Fruit fly (Drosophila melanogaster) whole organism, embryonic: ENCODE measurements around the gene CG8136.
A peak's percentile ranks its signal among the peaks of the same experiment; 100 is the strongest.

Experiments used
- Bteb2 ChIP-seq: fragments of 200-800 bp; sonication (Bioruptor generic); optimal IDR thresholded peaks from 2 replicates; lab custom pipeline; 2016; ENCODE audit warnings: missing biosample characterization, missing genetic modification characterization
- CG10267 ChIP-seq: fragments of 200-800 bp; sonication (Bioruptor generic); optimal IDR thresholded peaks from 2 replicates; lab custom pipeline; 2018; ENCODE audit warnings: missing biosample characterization, mild to moderate bottlenecking, missing genetic modification characterization, moderate library complexity
- CG10462 ChIP-seq: fragments of 200-800 bp; sonication (Bioruptor generic); optimal IDR thresholded peaks from 2 replicates; lab custom pipeline; 2016; ENCODE audit warnings: missing biosample characterization, missing genetic modification characterization
- CG13123 ChIP-seq: fragments of 200-800 bp; sonication (Bioruptor generic); optimal IDR thresholded peaks from 2 replicates; lab custom pipeline; 2016; ENCODE audit warnings: missing biosample characterization, missing genetic modification characterization
- CG13296 ChIP-seq: fragments of 200-800 bp; sonication (Bioruptor generic); optimal IDR thresholded peaks from 3 replicates; lab custom pipeline; 2018; ENCODE audit warnings: missing biosample characterization, mild to moderate bottlenecking, missing genetic modification characterization
- CG14014 ChIP-seq: fragments of 200-800 bp; sonication (Bioruptor generic); IDR thresholded peaks from 2 replicates; pipeline ENCODE4 v1.3.6; 2022; ENCODE audit warnings: missing biosample characterization, missing genetic modification characterization
- CG14965 ChIP-seq: fragments of 200-800 bp; sonication (Bioruptor generic); optimal IDR thresholded peaks from 2 replicates; lab custom pipeline; 2016; ENCODE audit warnings: missing biosample characterization, missing genetic modification characterization, borderline replicate concordance
- CG1603 ChIP-seq: fragments of 200-800 bp; sonication (Bioruptor generic); optimal IDR thresholded peaks from 2 replicates; lab custom pipeline; 2019; ENCODE audit warnings: missing biosample characterization, mild to moderate bottlenecking, missing genetic modification characterization, moderate library complexity
- CG16779 ChIP-seq: fragments of 200-800 bp; sonication (Bioruptor generic); IDR thresholded peaks from 2 replicates; pipeline ENCODE4 v1.3.6; 2022; ENCODE audit warnings: missing biosample characterization, missing genetic modification characterization
- CG17328 ChIP-seq: fragments of 200-800 bp; sonication (Bioruptor generic); IDR thresholded peaks from 2 replicates; pipeline ENCODE4 v1.3.6; 2022; ENCODE audit warnings: missing biosample characterization, missing genetic modification characterization
- CG17385 ChIP-seq: fragments of 200-800 bp; sonication (Bioruptor generic); optimal IDR thresholded peaks from 3 replicates; lab custom pipeline; 2018; ENCODE audit warnings: missing biosample characterization, mild to moderate bottlenecking, missing genetic modification characterization
- CG2875 ChIP-seq: fragments of 200-800 bp; sonication (Bioruptor generic); optimal IDR thresholded peaks from 2 replicates; lab custom pipeline; 2017; ENCODE audit warnings: missing biosample characterization, mild to moderate bottlenecking, missing genetic modification characterization, missing genetic modification reagents
- CG2889 ChIP-seq: fragments of 200-800 bp; sonication (Bioruptor generic); IDR thresholded peaks from 3 replicates; pipeline ENCODE4 v1.3.6; 2022; ENCODE audit warnings: missing biosample characterization, missing genetic modification characterization
- CG31388 ChIP-seq: fragments of 200-800 bp; sonication (Bioruptor generic); optimal IDR thresholded peaks from 2 replicates; lab custom pipeline; 2016; ENCODE audit warnings: missing biosample characterization, missing genetic modification characterization
- CG31441 ChIP-seq: fragments of 200-800 bp; sonication (Bioruptor generic); IDR thresholded peaks from 2 replicates; pipeline ENCODE4 v1.3.6; 2022; ENCODE audit warnings: missing biosample characterization, missing genetic modification characterization
- CG4404 ChIP-seq: fragments of 200-800 bp; sonication (Bioruptor generic); IDR thresholded peaks from 2 replicates; pipeline ENCODE4 v1.3.6; 2022; ENCODE audit warnings: missing biosample characterization, missing genetic modification characterization
- CG5245 ChIP-seq: fragments of 200-800 bp; sonication (Bioruptor generic); optimal IDR thresholded peaks from 3 replicates; lab custom pipeline; 2016; ENCODE audit warnings: missing biosample characterization, missing genetic modification characterization
- CG6272 ChIP-seq: fragments of 200-800 bp; sonication (Bioruptor generic); IDR thresholded peaks from 2 replicates; pipeline ENCODE4 v1.3.6; 2022; ENCODE audit warnings: missing biosample characterization, missing genetic modification characterization
- CG6654 ChIP-seq: fragments of 200-800 bp; sonication (Bioruptor generic); optimal IDR thresholded peaks from 2 replicates; lab custom pipeline; 2017; ENCODE audit warnings: missing biosample characterization, mild to moderate bottlenecking, missing genetic modification characterization
- CG6689 ChIP-seq: fragments of 200-800 bp; sonication (Bioruptor generic); IDR thresholded peaks from 2 replicates; pipeline ENCODE4 v1.3.6; 2022; ENCODE audit warnings: missing biosample characterization, missing genetic modification characterization
- D ChIP-seq, 2 experiments: fragments of 200-800 bp in 1 of 2; fragments of >200 bp in 1 of 2; sonication (Bioruptor generic) in 1 of 2; optimal IDR thresholded peaks; 2 replicates in 1 of 2; 3 replicates in 1 of 2; lab custom pipeline; 2017; ENCODE audit warnings: mild to moderate bottlenecking in 1 of 2, missing biosample characterization in 1 of 2, missing genetic modification characterization in 1 of 2, missing genetic modification reagents in 1 of 2
- Dek ChIP-seq: fragments of 200-800 bp; sonication (Bioruptor generic); optimal IDR thresholded peaks from 3 replicates; lab custom pipeline; 2019; ENCODE audit warnings: missing biosample characterization, mild to moderate bottlenecking, missing genetic modification characterization, moderate library complexity
- H2.0 ChIP-seq: fragments of 200-800 bp; sonication (Bioruptor generic); IDR thresholded peaks from 2 replicates; pipeline ENCODE4 v1.3.6; 2022; ENCODE audit warnings: missing biosample characterization, missing genetic modification characterization
- Kr ChIP-seq: fragments of 200-800 bp; sonication (Bioruptor generic); optimal IDR thresholded peaks from 2 replicates; lab custom pipeline; 2017; ENCODE audit warnings: missing biosample characterization, mild to moderate bottlenecking, missing genetic modification characterization
- MTF-1 ChIP-seq: fragments of 200-800 bp; sonication (Bioruptor generic); optimal IDR thresholded peaks from 2 replicates; lab custom pipeline; 2018; ENCODE audit warnings: missing biosample characterization, mild to moderate bottlenecking, missing genetic modification characterization, borderline replicate concordance
- Mad ChIP-seq: fragments of 200-800 bp; sonication (Bioruptor generic); optimal IDR thresholded peaks from 2 replicates; lab custom pipeline; 2016; ENCODE audit warnings: missing biosample characterization, missing genetic modification characterization
- Myb ChIP-seq: fragments of 200-800 bp; sonication (Bioruptor generic); optimal IDR thresholded peaks from 2 replicates; lab custom pipeline; 2016; ENCODE audit warnings: missing biosample characterization, missing genetic modification characterization
- Xbp1 ChIP-seq: fragments of 200-800 bp; sonication (Bioruptor generic); optimal IDR thresholded peaks from 3 replicates; lab custom pipeline; 2016; ENCODE audit warnings: missing biosample characterization, mild to moderate bottlenecking, missing genetic modification characterization
- ac ChIP-seq: fragments of 200-800 bp; sonication (Bioruptor generic); optimal IDR thresholded peaks from 3 replicates; lab custom pipeline; 2017; ENCODE audit warnings: missing biosample characterization, mild to moderate bottlenecking, missing genetic modification characterization
- bsh ChIP-seq, 2 experiments: fragments of 200-800 bp; sonication (Bioruptor generic); optimal IDR thresholded peaks; 2 replicates each; lab custom pipeline; 2017 to 2018; ENCODE audit warnings: mild to moderate bottlenecking in 2 of 2, missing biosample characterization in 2 of 2, missing genetic modification characterization in 2 of 2, moderate library complexity in 1 of 2
- cas ChIP-seq: fragments of 200-800 bp; sonication (Bioruptor generic); IDR thresholded peaks from 2 replicates; pipeline ENCODE4 v1.3.6; 2022; ENCODE audit warnings: missing biosample characterization, missing genetic modification characterization
- chif ChIP-seq, 2 experiments: fragments of 200-800 bp; sonication (Bioruptor generic); optimal IDR thresholded peaks; 3 replicates each; lab custom pipeline; 2016; ENCODE audit warnings: missing biosample characterization in 2 of 2, missing genetic modification characterization in 2 of 2
- corto ChIP-seq: fragments of 200-800 bp; sonication (Bioruptor generic); optimal IDR thresholded peaks from 2 replicates; lab custom pipeline; 2016; ENCODE audit warnings: missing biosample characterization, mild to moderate bottlenecking, missing genetic modification characterization, moderate library complexity
- fd64A ChIP-seq: fragments of 200-800 bp; sonication (Bioruptor generic); optimal IDR thresholded peaks from 3 replicates; lab custom pipeline; 2018; ENCODE audit warnings: missing biosample characterization, mild to moderate bottlenecking, missing genetic modification characterization
- ftz-f1 ChIP-seq: fragments of 200-800 bp; sonication (Bioruptor generic); optimal IDR thresholded peaks from 2 replicates; lab custom pipeline; 2016; ENCODE audit warnings: missing biosample characterization, missing genetic modification characterization
- gsb ChIP-seq: fragments of 200-800 bp; sonication (Bioruptor generic); IDR thresholded peaks from 2 replicates; pipeline ENCODE4 v1.3.6; 2022; ENCODE audit warnings: missing biosample characterization, missing genetic modification characterization
- hkb ChIP-seq, 2 experiments: fragments of 200-800 bp in 1 of 2; fragments of >200 bp in 1 of 2; sonication (Bioruptor generic) in 1 of 2; IDR thresholded peaks in 1 of 2; optimal IDR thresholded peaks in 1 of 2; 2 replicates each; pipeline versions ENCODE4 v1.3.6 to Lab custom; 2017 to 2022; ENCODE audit warnings: missing biosample characterization in 1 of 2, missing genetic modification characterization in 1 of 2
- nerfin-2 ChIP-seq: fragments of 200-800 bp; sonication (Bioruptor generic); IDR thresholded peaks from 2 replicates; pipeline ENCODE4 v1.3.6; 2022; ENCODE audit warnings: missing biosample characterization, missing genetic modification characterization; ENCODE audit not compliant: partially characterized antibody
- onecut ChIP-seq: fragments of 200-800 bp; sonication (Bioruptor generic); IDR thresholded peaks from 2 replicates; pipeline ENCODE4 v1.3.6; 2022; ENCODE audit warnings: missing biosample characterization, missing genetic modification characterization
- peb ChIP-seq: fragments of 200-800 bp; sonication (Bioruptor generic); IDR thresholded peaks from 2 replicates; pipeline ENCODE4 v1.3.6; 2022; ENCODE audit warnings: missing biosample characterization, missing genetic modification characterization
- pfk ChIP-seq: fragments of 200-800 bp; sonication (Bioruptor generic); optimal IDR thresholded peaks from 2 replicates; lab custom pipeline; 2018; ENCODE audit warnings: missing biosample characterization, mild to moderate bottlenecking, missing genetic modification characterization, moderate library complexity
- pho ChIP-seq: fragments of 200-800 bp; sonication (Bioruptor generic); optimal IDR thresholded peaks from 2 replicates; lab custom pipeline; 2016; ENCODE audit warnings: missing biosample characterization, missing genetic modification characterization
- psq ChIP-seq: fragments of 200-800 bp; sonication (Bioruptor generic); optimal IDR thresholded peaks from 2 replicates; lab custom pipeline; 2017; ENCODE audit warnings: missing biosample characterization, missing genetic modification characterization
- ranshi ChIP-seq: fragments of 200-800 bp; sonication (Bioruptor generic); IDR thresholded peaks from 2 replicates; pipeline ENCODE4 v1.3.6; 2022; ENCODE audit warnings: missing biosample characterization, missing genetic modification characterization
- row ChIP-seq: fragments of 200-800 bp; sonication (Bioruptor generic); IDR thresholded peaks from 3 replicates; pipeline ENCODE4 v1.3.6; 2022; ENCODE audit warnings: missing biosample characterization, missing genetic modification characterization
- schlank ChIP-seq: fragments of 200-800 bp; sonication (Bioruptor generic); optimal IDR thresholded peaks from 2 replicates; lab custom pipeline; 2018; ENCODE audit warnings: missing biosample characterization, mild to moderate bottlenecking, missing genetic modification characterization
- shn ChIP-seq: fragments of 200-800 bp; sonication (Bioruptor generic); optimal IDR thresholded peaks from 3 replicates; lab custom pipeline; 2016; ENCODE audit warnings: missing biosample characterization, missing genetic modification characterization
- sr ChIP-seq: fragments of 200-800 bp; sonication (Bioruptor generic); IDR thresholded peaks from 3 replicates; pipeline ENCODE4 v1.3.6; 2022; ENCODE audit warnings: missing biosample characterization, missing genetic modification characterization
- toy ChIP-seq: fragments of 200-800 bp; sonication (Bioruptor generic); IDR thresholded peaks from 2 replicates; pipeline ENCODE4 v1.3.6; 2022; ENCODE audit warnings: missing biosample characterization, missing genetic modification characterization

The CG8136 gene

DNA sequence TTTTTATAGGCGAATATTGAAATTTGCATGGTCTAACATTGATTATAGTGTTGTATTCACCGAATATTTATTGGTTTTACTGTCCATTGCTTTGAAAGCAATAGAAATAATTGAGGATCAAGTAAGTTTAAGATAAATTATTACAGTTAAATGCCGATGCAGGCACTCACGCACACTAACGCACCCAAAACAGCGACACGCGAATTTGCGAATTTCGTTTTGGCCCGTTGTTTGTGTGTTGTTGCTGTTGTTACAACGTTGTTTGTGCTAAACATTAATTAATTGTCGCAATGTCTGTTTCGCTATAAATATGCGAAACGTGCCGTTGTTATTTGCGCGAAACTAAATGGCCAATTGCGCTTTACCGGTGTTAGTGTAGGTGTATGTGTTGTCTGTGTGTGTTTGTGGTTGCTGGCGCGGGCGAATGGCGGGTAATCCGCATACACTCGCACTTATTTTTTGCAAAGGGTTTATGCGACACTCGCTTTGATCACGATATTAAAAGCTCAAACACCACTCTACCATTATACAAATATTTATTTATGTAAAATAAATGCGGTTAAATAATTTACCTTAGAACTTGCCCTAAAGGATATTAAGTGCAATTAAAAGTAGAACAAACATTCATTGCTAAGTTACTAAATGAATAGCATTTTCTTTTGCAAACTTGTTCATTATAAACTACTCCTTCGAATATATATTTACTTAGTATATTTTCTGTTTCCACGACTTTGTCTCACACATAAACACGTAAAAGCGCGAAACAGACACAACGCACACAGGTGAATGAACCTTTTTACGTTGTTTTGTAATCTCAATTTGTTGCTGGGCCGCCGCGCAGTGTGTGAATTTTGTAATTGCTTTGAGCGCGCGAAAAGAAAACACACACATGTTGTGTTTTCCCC lies 27.0 kb downstream of the CG8136 start (continued):
- TF ChIP-seq fd64A: no peak
- TF ChIP-seq pho (GFP tag; lab: Kevin White, UChicago): no peak
- no peak for TF ChIP-seq Mad (GFP tag; lab: Kevin White, UChicago)
- no peak for TF ChIP-seq row (GFP tag; lab: Robert Waterston, UW)
- TF ChIP-seq hkb (optimal IDR thresholded peaks at IDR 0.05; lab: Kevin White, UChicago): no peak
- TF ChIP-seq hkb (GFP tag; IDR thresholded peaks at IDR 0.05; lab: Robert Waterston, UW): no peak
- no peak for TF ChIP-seq CG14965 (GFP tag; lab: Kevin White, UChicago)
- no peak for TF ChIP-seq sr (GFP tag; lab: Robert Waterston, UW)
- TF ChIP-seq CG1603 (tag; lab: Kevin White, UChicago): no peak
- TF ChIP-seq CG10267: no peak
- no peak for TF ChIP-seq CG17385 (GFP tag; lab: Kevin White, UChicago)
- no peak for TF ChIP-seq CG13123 (GFP tag; lab: Kevin White, UChicago)
- no peak for TF ChIP-seq shn (GFP tag; lab: Kevin White, UChicago)
- no peak for TF ChIP-seq bsh (GFP tag; optimal IDR thresholded peaks at IDR 0.05; lab: Kevin White, UChicago)
- no peak for TF ChIP-seq CG6272 (GFP tag; lab: Robert Waterston, UW)
- TF ChIP-seq toy (GFP tag; lab: Robert Waterston, UW): no peak; the same call in 1 of the 2 replicates
- TF ChIP-seq CG6689 (GFP tag; lab: Robert Waterston, UW): no peak
- no peak for TF ChIP-seq pfk (GFP tag; lab: Kevin White, UChicago)
- TF ChIP-seq CG2889: no peak
- no peak for TF ChIP-seq ranshi (GFP tag; lab: Robert Waterston, UW)
- no peak for TF ChIP-seq CG4404 (GFP tag; lab: Robert Waterston, UW)
- TF ChIP-seq CG16779 (GFP tag; lab: Robert Waterston, UW): no peak
- no peak for TF ChIP-seq CG31441 (GFP tag; lab: Robert Waterston, UW)
- TF ChIP-seq CG14014: 0 out of 2 replicates have a peak, but pooled peaks have one; percentile 10
- TF ChIP-seq CG13296: no peak
- no peak for TF ChIP-seq psq (GFP tag; lab: Kevin White, UChicago)
- no peak for TF ChIP-seq CG10462 (GFP tag; lab: Kevin White, UChicago)
- no peak for TF ChIP-seq CG31388 (GFP tag; lab: Kevin White, UChicago)
- TF ChIP-seq schlank: no peak
- TF ChIP-seq peb (GFP tag; lab: Robert Waterston, UW): no peak
- TF ChIP-seq D (optimal IDR thresholded peaks at IDR 0.05; lab: Kevin White, UChicago): no peak
- no peak for TF ChIP-seq D (GFP tag; optimal IDR thresholded peaks at IDR 0.05; lab: Kevin White, UChicago)
- no peak for TF ChIP-seq cas (GFP tag; lab: Robert Waterston, UW)
- TF ChIP-seq Dek: no peak
- no peak for TF ChIP-seq Bteb2 (GFP tag; lab: Kevin White, UChicago)
- TF ChIP-seq gsb (GFP tag; lab: Robert Waterston, UW): no peak
- TF ChIP-seq Kr (GFP tag; lab: Kevin White, UChicago): no peak
- TF ChIP-seq chif (GFP tag; optimal IDR thresholded peaks at IDR 0.05; lab: Kevin White, UChicago): no peak
- TF ChIP-seq Xbp1 (GFP tag; lab: Kevin White, UChicago): no peak
- no peak for TF ChIP-seq CG17328
- no peak for TF ChIP-seq MTF-1 (GFP tag; lab: Kevin White, UChicago)
- no peak for TF ChIP-seq ac (GFP tag; lab: Kevin White, UChicago)
- TF ChIP-seq corto (GFP tag; lab: Kevin White, UChicago): peak; percentile 69
- TF ChIP-seq ftz-f1 (GFP tag; lab: Kevin White, UChicago): no peak
- TF ChIP-seq nerfin-2 (GFP tag; lab: Robert Waterston, UW): no peak
- TF ChIP-seq CG6654 (GFP tag; lab: Kevin White, UChicago): no peak
- TF ChIP-seq CG5245 (GFP tag; lab: Kevin White, UChicago): no peak
- no peak for TF ChIP-seq onecut
- TF ChIP-seq Myb (GFP tag; lab: Kevin White, UChicago): no peak
- no peak for TF ChIP-seq CG2875 (GFP tag; lab: Kevin White, UChicago)
- TF ChIP-seq H2.0 (GFP tag; lab: Robert Waterston, UW): no peak
